Fruit fly (Drosophila melanogaster) whole organism, embryonic: ENCODE measurements around the gene akirin.

Source experiments
- BtbVII ChIP-seq: fragments of 200-800 bp; sonication (Bioruptor generic); optimal IDR thresholded peaks from 3 replicates; lab custom pipeline; 2017; ENCODE audit warnings: missing biosample characterization, mild to moderate bottlenecking, missing genetic modification characterization
- CG10267 ChIP-seq: fragments of 200-800 bp; sonication (Bioruptor generic); optimal IDR thresholded peaks from 2 replicates; lab custom pipeline; 2018; ENCODE audit warnings: missing biosample characterization, mild to moderate bottlenecking, missing genetic modification characterization, moderate library complexity
- CG10565 ChIP-seq: fragments of 200-800 bp; sonication (Bioruptor generic); optimal IDR thresholded peaks from 3 replicates; lab custom pipeline; 2016; ENCODE audit warnings: missing biosample characterization, mild to moderate bottlenecking, missing genetic modification characterization
- CG11504 ChIP-seq: fragments of 200-800 bp; sonication (Bioruptor generic); optimal IDR thresholded peaks from 3 replicates; lab custom pipeline; 2019; ENCODE audit warnings: missing biosample characterization, mild to moderate bottlenecking, missing genetic modification characterization, moderate library complexity
- CG13894 ChIP-seq: fragments of 200-800 bp; sonication (Bioruptor generic); optimal IDR thresholded peaks from 3 replicates; lab custom pipeline; 2018; ENCODE audit warnings: missing biosample characterization, mild to moderate bottlenecking, missing genetic modification characterization, moderate library complexity
- CG15479 ChIP-seq: fragments of 200-800 bp; sonication (Bioruptor generic); optimal IDR thresholded peaks from 3 replicates; lab custom pipeline; 2019; ENCODE audit warnings: missing biosample characterization, mild to moderate bottlenecking, missing genetic modification characterization, moderate library complexity
- CG1603 ChIP-seq: fragments of 200-800 bp; sonication (Bioruptor generic); optimal IDR thresholded peaks from 2 replicates; lab custom pipeline; 2019; ENCODE audit warnings: missing biosample characterization, mild to moderate bottlenecking, missing genetic modification characterization, moderate library complexity
- CG18011 ChIP-seq: fragments of 200-800 bp; sonication (Bioruptor generic); optimal IDR thresholded peaks from 2 replicates; lab custom pipeline; 2017; ENCODE audit warnings: missing biosample characterization, missing genetic modification characterization, mild to moderate bottlenecking, moderate library complexity, missing genotype
- CG34376 ChIP-seq: fragments of 200-800 bp; sonication (Bioruptor generic); optimal IDR thresholded peaks from 2 replicates; lab custom pipeline; 2018; ENCODE audit warnings: missing biosample characterization, mild to moderate bottlenecking, missing genetic modification characterization
- CG34422 ChIP-seq: fragments of 200-800 bp; sonication (Bioruptor generic); IDR thresholded peaks from 3 replicates; pipeline ENCODE4 v1.3.6; 2022; ENCODE audit warnings: missing biosample characterization, missing genetic modification characterization
- CG6272 ChIP-seq: fragments of 200-800 bp; sonication (Bioruptor generic); IDR thresholded peaks from 2 replicates; pipeline ENCODE4 v1.3.6; 2022; ENCODE audit warnings: missing biosample characterization, missing genetic modification characterization
- CG7271 ChIP-seq: fragments of 200-800 bp; sonication (Bioruptor generic); optimal IDR thresholded peaks from 2 replicates; lab custom pipeline; 2018; ENCODE audit warnings: missing biosample characterization, mild to moderate bottlenecking, missing genetic modification characterization, moderate library complexity
- CG7786 ChIP-seq: fragments of 200-800 bp; sonication (Bioruptor generic); optimal IDR thresholded peaks from 2 replicates; lab custom pipeline; 2016; ENCODE audit warnings: missing biosample characterization, missing genetic modification characterization
- CG8388 ChIP-seq: fragments of 200-800 bp; sonication (Bioruptor generic); optimal IDR thresholded peaks from 2 replicates; lab custom pipeline; 2019; ENCODE audit warnings: missing biosample characterization, mild to moderate bottlenecking, missing genetic modification characterization, moderate library complexity
- CG8924 ChIP-seq: fragments of 200-800 bp; optimal IDR thresholded peaks from 3 replicates; lab custom pipeline; 2019; ENCODE audit warnings: missing biosample characterization, mild to moderate bottlenecking, missing genetic modification characterization, moderate library complexity
- CG9797 ChIP-seq: fragments of 200-800 bp; sonication (Bioruptor generic); optimal IDR thresholded peaks from 3 replicates; lab custom pipeline; 2018; ENCODE audit warnings: missing biosample characterization, mild to moderate bottlenecking, missing genetic modification characterization
- Camta ChIP-seq: fragments of 200-800 bp; sonication (Bioruptor generic); optimal IDR thresholded peaks from 2 replicates; lab custom pipeline; 2016; ENCODE audit warnings: missing biosample characterization, missing genetic modification characterization
- Dbx ChIP-seq: fragments of 200-800 bp; sonication (Bioruptor generic); IDR thresholded peaks from 3 replicates; pipeline ENCODE4 v1.3.6; 2022; ENCODE audit warnings: missing biosample characterization, missing genetic modification characterization
- Dfd ChIP-seq, 2 experiments: fragments of >200 bp; optimal IDR thresholded peaks; 2 replicates each; lab custom pipeline; 2017; ENCODE audit warnings: missing biosample characterization in 2 of 2, missing genetic modification characterization in 2 of 2
- ERR ChIP-seq: fragments of 200-800 bp; sonication (Bioruptor generic); optimal IDR thresholded peaks from 2 replicates; lab custom pipeline; 2016; ENCODE audit warnings: missing biosample characterization, missing genetic modification characterization
- HmgZ ChIP-seq: fragments of 200-800 bp; sonication (Bioruptor generic); optimal IDR thresholded peaks from 2 replicates; lab custom pipeline; 2018; ENCODE audit warnings: missing biosample characterization, mild to moderate bottlenecking, missing genetic modification characterization
- Lim3 ChIP-seq: fragments of 200-800 bp; sonication (Bioruptor generic); IDR thresholded peaks from 2 replicates; pipeline ENCODE4 v1.3.6; 2022; ENCODE audit warnings: missing biosample characterization, missing genetic modification characterization
- Mes4 ChIP-seq: fragments of 200-800 bp; sonication (Bioruptor generic); optimal IDR thresholded peaks from 2 replicates; lab custom pipeline; 2016; ENCODE audit warnings: missing biosample characterization, missing genetic modification characterization
- NC2β ChIP-seq: fragments of 200-800 bp; sonication (Bioruptor generic); optimal IDR thresholded peaks from 2 replicates; lab custom pipeline; 2016; ENCODE audit warnings: missing biosample characterization, missing genetic modification characterization
- Nf-YA ChIP-seq: fragments of 200-800 bp; sonication (Bioruptor generic); IDR thresholded peaks from 2 replicates; pipeline ENCODE4 v1.3.6; 2022; ENCODE audit warnings: missing biosample characterization, missing genetic modification characterization
- Poxn ChIP-seq: fragments of 200-800 bp; sonication (Bioruptor generic); IDR thresholded peaks from 2 replicates; pipeline ENCODE4 v1.3.6; 2022; ENCODE audit warnings: missing biosample characterization, missing genetic modification characterization
- Sry-β ChIP-seq: fragments of 200-800 bp; sonication (Bioruptor generic); optimal IDR thresholded peaks from 2 replicates; lab custom pipeline; 2018; ENCODE audit warnings: missing biosample characterization, mild to moderate bottlenecking, missing genetic modification characterization, moderate library complexity
- Trl ChIP-seq, 3 experiments: fragments of >200 bp in 2 of 3; fragments of 200-800 bp in 1 of 3; sonication (Bioruptor generic) in 1 of 3; optimal IDR thresholded peaks; 2 replicates in 1 of 3; 3 replicates in 2 of 3; lab custom pipeline; 2016 to 2017; ENCODE audit warnings: missing biosample characterization in 1 of 3, missing genetic modification characterization in 1 of 3
- bcd ChIP-seq: fragments of 200-800 bp; sonication (Bioruptor generic); optimal IDR thresholded peaks from 2 replicates; lab custom pipeline; 2017; ENCODE audit warnings: missing biosample characterization, mild to moderate bottlenecking, missing genetic modification characterization
- cad ChIP-seq: fragments of >200 bp; optimal IDR thresholded peaks from 2 replicates; lab custom pipeline; 2017; ENCODE audit warnings: missing biosample characterization, missing genetic modification characterization
- chm ChIP-seq: fragments of 200-800 bp; sonication (Bioruptor generic); IDR thresholded peaks from 2 replicates; pipeline ENCODE4 v1.3.6; 2022; ENCODE audit warnings: missing biosample characterization, missing genetic modification characterization
- disco-r ChIP-seq: fragments of 200-800 bp; sonication (Bioruptor generic); optimal IDR thresholded peaks from 2 replicates; lab custom pipeline; 2016; ENCODE audit warnings: missing biosample characterization, missing genetic modification characterization
- exex ChIP-seq: fragments of 200-800 bp; sonication (Bioruptor generic); optimal IDR thresholded peaks from 4 replicates; lab custom pipeline; 2018; ENCODE audit warnings: missing biosample characterization, mild to moderate bottlenecking, missing genetic modification characterization, moderate library complexity
- gcm ChIP-seq: fragments of 200-800 bp; sonication (Bioruptor generic); optimal IDR thresholded peaks from 2 replicates; lab custom pipeline; 2019; ENCODE audit warnings: missing biosample characterization, mild to moderate bottlenecking, missing genetic modification characterization, moderate library complexity
- gro ChIP-seq: fragments of 200-800 bp; sonication (Bioruptor generic); optimal IDR thresholded peaks from 2 replicates; lab custom pipeline; 2016; ENCODE audit warnings: missing biosample characterization, missing genetic modification characterization
- inv ChIP-seq: fragments of 200-800 bp; sonication (Bioruptor generic); IDR thresholded peaks from 2 replicates; pipeline ENCODE4 v1.3.6; 2022; ENCODE audit warnings: missing biosample characterization, missing genetic modification characterization; ENCODE audit not compliant: partially characterized antibody
- mirr ChIP-seq: fragments of 200-800 bp; sonication (Bioruptor generic); optimal IDR thresholded peaks from 3 replicates; lab custom pipeline; 2018; ENCODE audit warnings: missing biosample characterization, mild to moderate bottlenecking, missing genetic modification characterization
- pho ChIP-seq: fragments of 200-800 bp; sonication (Bioruptor generic); optimal IDR thresholded peaks from 2 replicates; lab custom pipeline; 2016; ENCODE audit warnings: missing biosample characterization, missing genetic modification characterization
- phol ChIP-seq: fragments of 200-800 bp; sonication (Bioruptor generic); optimal IDR thresholded peaks from 3 replicates; lab custom pipeline; 2018; ENCODE audit warnings: missing biosample characterization, mild to moderate bottlenecking, missing genetic modification characterization, moderate library complexity
- pum ChIP-seq: fragments of 200-800 bp; sonication (Bioruptor generic); optimal IDR thresholded peaks from 2 replicates; lab custom pipeline; 2016; ENCODE audit warnings: missing biosample characterization, missing genetic modification characterization
- scrt ChIP-seq: fragments of 200-800 bp; sonication (Bioruptor generic); optimal IDR thresholded peaks from 2 replicates; lab custom pipeline; 2018; ENCODE audit warnings: missing biosample characterization, mild to moderate bottlenecking, missing genetic modification characterization, moderate library complexity
- sug ChIP-seq: fragments of 200-800 bp; optimal IDR thresholded peaks from 2 replicates; lab custom pipeline; 2019; ENCODE audit warnings: missing biosample characterization, mild to moderate bottlenecking, missing genetic modification characterization, moderate library complexity
- tgo ChIP-seq: fragments of 200-800 bp; sonication (Bioruptor generic); IDR thresholded peaks from 3 replicates; pipeline ENCODE4 v1.3.6; 2022; ENCODE audit warnings: missing biosample characterization, missing genetic modification characterization

The akirin gene

dm6 chr3L:7371290-7371689 lies 1.6 kb downstream of the akirin start (continued):
- TF ChIP-seq CG7786 (GFP tag; lab: Kevin White, UChicago) (no peak), HmgZ (tag; lab: Kevin White, UChicago) (no peak), phol (tag; lab: Kevin White, UChicago) (peak; percentile 37), CG18011 (GFP tag; lab: Kevin White, UChicago) (no peak), Sry-β (GFP tag; lab: Kevin White, UChicago) (peak; percentile 86), chm (GFP tag; lab: Robert Waterston, UW) (0 out of 2 replicates have a peak, but pooled peaks have one; percentile 26)

DNA sequence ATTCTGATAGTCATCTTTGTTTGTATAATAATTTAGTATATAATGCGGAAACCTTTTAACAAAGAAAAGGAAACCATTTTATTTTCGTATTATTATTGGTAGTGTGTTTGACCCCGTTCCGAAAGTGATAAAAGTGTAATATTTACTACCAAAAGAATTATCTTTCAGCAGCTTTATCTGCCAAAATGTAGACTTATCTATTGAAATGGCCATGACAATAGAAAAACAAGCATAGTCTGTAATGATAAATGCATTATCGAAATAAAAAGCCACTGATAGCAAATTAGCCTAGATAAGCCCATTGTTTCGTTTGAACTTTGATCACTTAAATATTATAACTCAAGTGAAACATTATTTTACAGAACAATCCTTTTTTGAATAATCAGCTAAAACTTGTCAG lies 6.5 kb downstream of the akirin start:
- TF ChIP-seq exex (peak; percentile 60), mirr (GFP tag; lab: Kevin White, UChicago) (peak; percentile 67), Trl (optimal IDR thresholded peaks at IDR 0.05; lab: Kevin White, UChicago) (no peak), Trl (GFP tag; optimal IDR thresholded peaks at IDR 0.05; lab: Kevin White, UChicago) (no peak), CG10267 (tag; lab: Kevin White, UChicago) (no peak)

dm6 chr3L:7376830-7377229 lies 7.2 kb downstream of the akirin start:
- TF ChIP-seq exex: peak; percentile 83
- TF ChIP-seq BtbVII: peak; percentile 44
- peak; percentile 29 for TF ChIP-seq sug (tag; lab: Kevin White, UChicago)
- TF ChIP-seq Poxn (GFP tag; lab: Robert Waterston, UW): no peak
- TF ChIP-seq CG1603 (tag; lab: Kevin White, UChicago): no peak
- TF ChIP-seq NC2β (GFP tag; lab: Kevin White, UChicago): no peak
- no peak for TF ChIP-seq CG6272 (GFP tag; lab: Robert Waterston, UW)
- TF ChIP-seq Mes4 (GFP tag; lab: Kevin White, UChicago): no peak
- TF ChIP-seq mirr (GFP tag; lab: Kevin White, UChicago): peak; percentile 71
- TF ChIP-seq CG34376 (GFP tag; lab: Kevin White, UChicago): peak; percentile 36

- TF ChIP-seq CG11504 (no peak), CG13894 (no peak), CG7271 (tag; lab: Kevin White, UChicago) (no peak), exex (peak; percentile 4), sug (tag; lab: Kevin White, UChicago) (peak; percentile 30), CG9797 (GFP tag; lab: Kevin White, UChicago) (no peak), CG34422 (GFP tag; lab: Robert Waterston, UW) (no peak), Dbx (GFP tag; lab: Robert Waterston, UW) (0 out of 3 replicates have a peak, but pooled peaks have one; percentile 16), Dfd (GFP tag; optimal IDR thresholded peaks at IDR 0.05; lab: Kevin White, UChicago) (no peak), inv (GFP tag; lab: Robert Waterston, UW) (no peak)
Measured at dm6 chr3L:7380395-7380794, 10.8 kb downstream of the akirin start.

dm6 chr3L:7381359-7381976 lies 11.8 kb downstream of the akirin start, which contains the start of the genes SMSr and smid:
Gene SMSr, minus strand, starts transcription at chr3L:7381474.
Gene smid, plus strand, starts transcription at chr3L:7381614.
- TF ChIP-seq tgo (GFP tag; lab: Robert Waterston, UW): peak; percentile 42; the same call in 2 of the 3 replicates
- TF ChIP-seq CG7271 (tag; lab: Kevin White, UChicago): peak; percentile 9
- no peak for TF ChIP-seq CG15479
- TF ChIP-seq bcd (GFP tag; lab: Kevin White, UChicago): peak; percentile 65
- peak; percentile 55 for TF ChIP-seq scrt (GFP tag; lab: Kevin White, UChicago)
- TF ChIP-seq gcm: peak; percentile 54
- TF ChIP-seq Lim3 (GFP tag; lab: Robert Waterston, UW): no peak
- no peak for TF ChIP-seq ERR (GFP tag; lab: Kevin White, UChicago)
- peak; percentile 61 for TF ChIP-seq pho (GFP tag; lab: Kevin White, UChicago)
- no peak for TF ChIP-seq CG8388
- TF ChIP-seq disco-r (GFP tag; lab: Kevin White, UChicago): no peak
- no peak for TF ChIP-seq gro (GFP tag; lab: Kevin White, UChicago)
- peak; percentile 69 for TF ChIP-seq Camta (GFP tag; lab: Kevin White, UChicago)
- no peak for TF ChIP-seq cad (GFP tag; lab: Kevin White, UChicago)
- peak; percentile 68 for TF ChIP-seq CG8924
- 0 out of 2 replicates have a peak, but pooled peaks have one; percentile 27 for TF ChIP-seq Nf-YA (GFP tag; lab: Robert Waterston, UW)
- no peak for TF ChIP-seq CG10565 (GFP tag; lab: Kevin White, UChicago)
- peak; percentile 30 for TF ChIP-seq pum (GFP tag; lab: Kevin White, UChicago)
